Fruit fly (Drosophila melanogaster) whole organism, embryonic: ENCODE results near the gene Ir87a.

Experiments
- BEAF-32 ChIP-seq: fragments of 200-800 bp; sonication (Bioruptor generic); optimal IDR thresholded peaks from 3 replicates; lab custom pipeline; 2017; ENCODE audit warnings: missing biosample characterization, missing genetic modification characterization, mild to moderate bottlenecking, moderate library complexity, missing genetic modification reagents
- Bdp1 ChIP-seq: fragments of 200-800 bp; sonication (Bioruptor generic); optimal IDR thresholded peaks from 3 replicates; lab custom pipeline; 2016; ENCODE audit warnings: missing biosample characterization, missing genetic modification characterization
- CG10979 ChIP-seq: fragments of 200-800 bp; sonication (Bioruptor generic); optimal IDR thresholded peaks from 2 replicates; lab custom pipeline; 2018; ENCODE audit warnings: missing biosample characterization, mild to moderate bottlenecking, missing genetic modification characterization, moderate library complexity
- CG11093 ChIP-seq: fragments of 200-800 bp; sonication (Bioruptor generic); IDR thresholded peaks from 3 replicates; pipeline ENCODE4 v1.3.6; 2022; ENCODE audit warnings: missing biosample characterization, missing genetic modification characterization
- CG1233 ChIP-seq: fragments of 200-800 bp; sonication (Bioruptor generic); optimal IDR thresholded peaks from 4 replicates; lab custom pipeline; 2018; ENCODE audit warnings: missing biosample characterization, mild to moderate bottlenecking, missing genetic modification characterization
- CG12391 ChIP-seq: fragments of 200-800 bp; sonication (Bioruptor generic); optimal IDR thresholded peaks from 3 replicates; lab custom pipeline; 2018; ENCODE audit warnings: missing biosample characterization, mild to moderate bottlenecking, missing genetic modification characterization, moderate library complexity
- CG15601 ChIP-seq: fragments of 200-800 bp; sonication (Bioruptor generic); optimal IDR thresholded peaks from 3 replicates; lab custom pipeline; 2019; ENCODE audit warnings: missing biosample characterization, mild to moderate bottlenecking, missing genetic modification characterization, moderate library complexity
- CG16863 ChIP-seq: fragments of 200-800 bp; sonication (Bioruptor generic); optimal IDR thresholded peaks from 3 replicates; lab custom pipeline; 2016; ENCODE audit warnings: missing biosample characterization, missing genetic modification characterization
- CG17328 ChIP-seq: fragments of 200-800 bp; sonication (Bioruptor generic); IDR thresholded peaks from 2 replicates; pipeline ENCODE4 v1.3.6; 2022; ENCODE audit warnings: missing biosample characterization, missing genetic modification characterization
- CG31388 ChIP-seq: fragments of 200-800 bp; sonication (Bioruptor generic); optimal IDR thresholded peaks from 2 replicates; lab custom pipeline; 2016; ENCODE audit warnings: missing biosample characterization, missing genetic modification characterization
- CG4360 ChIP-seq: fragments of 200-800 bp; sonication (Bioruptor generic); IDR thresholded peaks from 2 replicates; pipeline ENCODE4 v1.3.6; 2022; ENCODE audit warnings: missing biosample characterization, missing genetic modification characterization
- CG6813 ChIP-seq: fragments of 200-800 bp; sonication (Bioruptor generic); optimal IDR thresholded peaks from 2 replicates; lab custom pipeline; 2017; ENCODE audit warnings: missing biosample characterization, missing genetic modification characterization, mild to moderate bottlenecking, moderate library complexity, missing genetic modification reagents
- CG8290 ChIP-seq, 3 experiments: fragments of 200-800 bp; sonication (Bioruptor generic); optimal IDR thresholded peaks; 2 replicates each; lab custom pipeline; 2016 to 2019; ENCODE audit warnings: missing biosample characterization in 3 of 3, missing genetic modification characterization in 3 of 3, mild to moderate bottlenecking in 2 of 3, moderate library complexity in 1 of 3
- CG9437 ChIP-seq: fragments of 200-800 bp; sonication (Bioruptor generic); optimal IDR thresholded peaks from 2 replicates; lab custom pipeline; 2018; ENCODE audit warnings: missing biosample characterization, mild to moderate bottlenecking, missing genetic modification characterization
- CTCF ChIP-seq: fragments of 200-800 bp; sonication (Bioruptor generic); optimal IDR thresholded peaks from 2 replicates; lab custom pipeline; 2017; ENCODE audit warnings: missing biosample characterization, mild to moderate bottlenecking, missing genetic modification characterization, moderate library complexity
- CkIIα-i1 ChIP-seq: fragments of 200-800 bp; sonication (Bioruptor generic); IDR thresholded peaks from 2 replicates; pipeline ENCODE4 v1.3.6; 2022; ENCODE audit warnings: missing biosample characterization, missing genetic modification characterization
- Dbx ChIP-seq: fragments of 200-800 bp; sonication (Bioruptor generic); IDR thresholded peaks from 3 replicates; pipeline ENCODE4 v1.3.6; 2022; ENCODE audit warnings: missing biosample characterization, missing genetic modification characterization
- Dek ChIP-seq: fragments of 200-800 bp; sonication (Bioruptor generic); optimal IDR thresholded peaks from 3 replicates; lab custom pipeline; 2019; ENCODE audit warnings: missing biosample characterization, mild to moderate bottlenecking, missing genetic modification characterization, moderate library complexity
- Dref ChIP-seq: fragments of 200-800 bp; sonication (Bioruptor generic); IDR thresholded peaks from 2 replicates; pipeline ENCODE4 v1.3.6; 2022; ENCODE audit warnings: missing biosample characterization, missing genetic modification characterization
- Drgx ChIP-seq: fragments of 200-800 bp; sonication (Bioruptor generic); IDR thresholded peaks from 2 replicates; pipeline ENCODE4 v1.3.6; 2022; ENCODE audit warnings: missing biosample characterization, missing genetic modification characterization
- Gsc ChIP-seq: fragments of 200-800 bp; sonication (Bioruptor generic); IDR thresholded peaks from 2 replicates; pipeline ENCODE4 v1.3.6; 2022; ENCODE audit warnings: missing biosample characterization, missing genetic modification characterization
- HmgZ ChIP-seq: fragments of 200-800 bp; sonication (Bioruptor generic); optimal IDR thresholded peaks from 2 replicates; lab custom pipeline; 2018; ENCODE audit warnings: missing biosample characterization, mild to moderate bottlenecking, missing genetic modification characterization
- Med ChIP-seq: fragments of 200-800 bp; sonication (Bioruptor generic); peaks from one replicate; lab custom pipeline; 2016; ENCODE audit warnings: missing biosample characterization, missing genetic modification characterization, mild to moderate bottlenecking, inconsistent platforms, moderate library complexity
- Nf-YC ChIP-seq: fragments of 200-800 bp; optimal IDR thresholded peaks from 3 replicates; lab custom pipeline; 2019; ENCODE audit warnings: missing biosample characterization, mild to moderate bottlenecking, missing genetic modification characterization, moderate library complexity
- Oli ChIP-seq: fragments of 200-800 bp; sonication (Bioruptor generic); optimal IDR thresholded peaks from 2 replicates; lab custom pipeline; 2018; ENCODE audit warnings: missing biosample characterization, mild to moderate bottlenecking, missing genetic modification characterization, moderate library complexity
- Pdp1 ChIP-seq, 2 experiments: fragments of 200-800 bp; sonication (Bioruptor generic); optimal IDR thresholded peaks; 3 replicates each; lab custom pipeline; 2016; ENCODE audit warnings: missing biosample characterization in 2 of 2, missing genetic modification characterization in 2 of 2, mild to moderate bottlenecking in 1 of 2, moderate library complexity in 1 of 2
- Sry-β ChIP-seq: fragments of 200-800 bp; sonication (Bioruptor generic); optimal IDR thresholded peaks from 2 replicates; lab custom pipeline; 2018; ENCODE audit warnings: missing biosample characterization, mild to moderate bottlenecking, missing genetic modification characterization, moderate library complexity
- Sry-δ ChIP-seq: fragments of 200-800 bp; sonication (Bioruptor generic); optimal IDR thresholded peaks from 2 replicates; lab custom pipeline; 2016; ENCODE audit warnings: missing biosample characterization, missing genetic modification characterization
- Trl ChIP-seq, 3 experiments: fragments of >200 bp in 2 of 3; fragments of 200-800 bp in 1 of 3; sonication (Bioruptor generic) in 1 of 3; optimal IDR thresholded peaks; 2 replicates in 1 of 3; 3 replicates in 2 of 3; lab custom pipeline; 2016 to 2017; ENCODE audit warnings: missing biosample characterization in 1 of 3, missing genetic modification characterization in 1 of 3
- YL-1 ChIP-seq: fragments of 200-800 bp; sonication (Bioruptor generic); optimal IDR thresholded peaks from 3 replicates; lab custom pipeline; 2017; ENCODE audit warnings: missing biosample characterization, mild to moderate bottlenecking, missing genetic modification characterization
- ab ChIP-seq: fragments of 200-800 bp; sonication (Bioruptor generic); optimal IDR thresholded peaks from 2 replicates; lab custom pipeline; 2016; ENCODE audit warnings: missing biosample characterization, missing genetic modification characterization
- bowl ChIP-seq: fragments of 200-800 bp; sonication (Bioruptor generic); IDR thresholded peaks from 2 replicates; pipeline ENCODE4 v1.3.6; 2022; ENCODE audit warnings: missing biosample characterization, missing genetic modification characterization
- btn ChIP-seq: fragments of 200-800 bp; sonication (Bioruptor generic); optimal IDR thresholded peaks from 2 replicates; lab custom pipeline; 2016; ENCODE audit warnings: missing biosample characterization, missing genetic modification characterization
- chif ChIP-seq, 2 experiments: fragments of 200-800 bp; sonication (Bioruptor generic); optimal IDR thresholded peaks; 3 replicates each; lab custom pipeline; 2016; ENCODE audit warnings: missing biosample characterization in 2 of 2, missing genetic modification characterization in 2 of 2
- crol ChIP-seq: fragments of 200-800 bp; sonication (Bioruptor generic); IDR thresholded peaks from 2 replicates; pipeline ENCODE4 v1.3.6; 2022; ENCODE audit warnings: missing biosample characterization, missing genetic modification characterization
- en ChIP-seq: fragments of 200-800 bp; sonication (Bioruptor generic); optimal IDR thresholded peaks from 2 replicates; lab custom pipeline; 2016; ENCODE audit warnings: missing biosample characterization, missing genetic modification characterization
- fd3F ChIP-seq: fragments of 200-800 bp; sonication (Bioruptor generic); optimal IDR thresholded peaks from 2 replicates; lab custom pipeline; 2018; ENCODE audit warnings: missing biosample characterization, mild to moderate bottlenecking, missing genetic modification characterization, moderate library complexity
- fru ChIP-seq: fragments of >200 bp; optimal IDR thresholded peaks from 2 replicates; lab custom pipeline; 2017
- fu2 ChIP-seq: fragments of 200-800 bp; sonication (Bioruptor generic); optimal IDR thresholded peaks from 2 replicates; lab custom pipeline; 2016; ENCODE audit warnings: missing biosample characterization, missing genetic modification characterization
- gce ChIP-seq: fragments of 200-800 bp; sonication (Bioruptor generic); IDR thresholded peaks from 3 replicates; pipeline ENCODE4 v1.3.6; 2022; ENCODE audit warnings: missing biosample characterization, missing genetic modification characterization
- gcm ChIP-seq: fragments of 200-800 bp; sonication (Bioruptor generic); optimal IDR thresholded peaks from 2 replicates; lab custom pipeline; 2019; ENCODE audit warnings: missing biosample characterization, mild to moderate bottlenecking, missing genetic modification characterization, moderate library complexity
- lmd ChIP-seq: fragments of 200-800 bp; sonication (Bioruptor generic); IDR thresholded peaks from 2 replicates; pipeline ENCODE4 v1.3.6; 2022; ENCODE audit warnings: missing biosample characterization, missing genetic modification characterization
- pho ChIP-seq: fragments of 200-800 bp; sonication (Bioruptor generic); optimal IDR thresholded peaks from 2 replicates; lab custom pipeline; 2016; ENCODE audit warnings: missing biosample characterization, missing genetic modification characterization
- pzg ChIP-seq: fragments of 200-800 bp; sonication (Bioruptor generic); optimal IDR thresholded peaks from 3 replicates; lab custom pipeline; 2018; ENCODE audit warnings: missing biosample characterization, mild to moderate bottlenecking, missing genetic modification characterization, moderate library complexity
- repo ChIP-seq: fragments of 200-800 bp; sonication (Bioruptor generic); optimal IDR thresholded peaks from 2 replicates; lab custom pipeline; 2016; ENCODE audit warnings: missing biosample characterization, missing genetic modification characterization
- sd ChIP-seq: fragments of 200-800 bp; sonication (Bioruptor generic); optimal IDR thresholded peaks from 3 replicates; lab custom pipeline; 2018; ENCODE audit warnings: missing biosample characterization, mild to moderate bottlenecking, missing genetic modification characterization, moderate library complexity
- sens ChIP-seq: fragments of 200-800 bp; sonication (Bioruptor generic); peaks from one replicate; lab custom pipeline; 2016; ENCODE audit warnings: missing biosample characterization, missing genetic modification characterization
- sima ChIP-seq: fragments of 200-800 bp; sonication (Bioruptor generic); optimal IDR thresholded peaks from 2 replicates; lab custom pipeline; 2016; ENCODE audit warnings: missing biosample characterization, missing genetic modification characterization
- slp2 ChIP-seq: fragments of 200-800 bp; sonication (Bioruptor generic); optimal IDR thresholded peaks from 2 replicates; lab custom pipeline; 2016; ENCODE audit warnings: missing biosample characterization, missing genetic modification characterization
- trem ChIP-seq: fragments of 200-800 bp; optimal IDR thresholded peaks from 3 replicates; lab custom pipeline; 2019; ENCODE audit warnings: missing biosample characterization, mild to moderate bottlenecking, missing genetic modification characterization, moderate library complexity

Ir87a gene

dm6 chr3R:13434325-13435168 is 14.5 kb downstream of the Ir87a start, which contains the start of gene yrt (continued):
- TF ChIP-seq Dek: no peak
- peak in 1 of 2 experiments; percentile 48 for TF ChIP-seq Pdp1 (GFP tag; optimal IDR thresholded peaks at IDR 0.05; lab: Kevin White, UChicago)
- TF ChIP-seq ab (GFP tag; lab: Kevin White, UChicago): no peak
- peak; percentile 38 for TF ChIP-seq BEAF-32
- no peak for TF ChIP-seq CG16863
- TF ChIP-seq CkIIα-i1 (GFP tag; lab: Robert Waterston, UW): no peak
- TF ChIP-seq CG4360 (GFP tag; lab: Robert Waterston, UW): no peak
- peak; percentile 19 for TF ChIP-seq CG12391 (tag; lab: Kevin White, UChicago)
- TF ChIP-seq Sry-δ: peak; percentile 35
- TF ChIP-seq fru (lab: Kevin White, UChicago): no peak
- peak; percentile 90 for TF ChIP-seq pzg (GFP tag; lab: Kevin White, UChicago)
- no peak for TF ChIP-seq fd3F (GFP tag; lab: Kevin White, UChicago)
- no peak for TF ChIP-seq slp2 (GFP tag; lab: Kevin White, UChicago)
- TF ChIP-seq chif (GFP tag; optimal IDR thresholded peaks at IDR 0.05; lab: Kevin White, UChicago): no peak
- TF ChIP-seq sima (GFP tag; lab: Kevin White, UChicago): no peak
- no peak for TF ChIP-seq CG17328
- TF ChIP-seq crol (GFP tag; lab: Robert Waterston, UW): 0 out of 2 replicates have a peak, but pooled peaks have one; percentile 3
- TF ChIP-seq fu2 (GFP tag; lab: Kevin White, UChicago): no peak
- peak; percentile 58 for TF ChIP-seq CG15601 (tag; lab: Kevin White, UChicago)
- TF ChIP-seq YL-1: peak; percentile 12
- TF ChIP-seq lmd (GFP tag; lab: Robert Waterston, UW): no peak
- TF ChIP-seq Dref (GFP tag; lab: Robert Waterston, UW): no peak; the same call in 1 of the 2 replicates
- TF ChIP-seq Drgx: peak; percentile 27; the same call in 1 of the 2 replicates
- no peak for TF ChIP-seq gce
- TF ChIP-seq CG8290 (GFP tag; optimal IDR thresholded peaks at IDR 0.05; lab: Kevin White, UChicago): no peak
- peak in 1 of 2 experiments; percentile 60 for TF ChIP-seq CG8290 (tag; optimal IDR thresholded peaks at IDR 0.05; lab: Kevin White, UChicago)
- no peak for TF ChIP-seq Gsc (GFP tag; lab: Robert Waterston, UW)
- no peak for TF ChIP-seq CG6813 (GFP tag; lab: Kevin White, UChicago)
- no peak for TF ChIP-seq CG11093
- TF ChIP-seq gcm (GFP tag; lab: Kevin White, UChicago): no peak
- peak; percentile 71 for TF ChIP-seq Sry-β
- peak; percentile 69 for TF ChIP-seq trem (tag; lab: Kevin White, UChicago)
- peak; percentile 77 for TF ChIP-seq CTCF (GFP tag; lab: Kevin White, UChicago)
- no peak for TF ChIP-seq CG1233 (GFP tag; lab: Kevin White, UChicago)
- TF ChIP-seq en (GFP tag; lab: Kevin White, UChicago): no peak
- no peak for TF ChIP-seq CG10979 (tag; lab: Kevin White, UChicago)
- no peak for TF ChIP-seq btn (GFP tag; lab: Kevin White, UChicago)
- TF ChIP-seq CG9437 (GFP tag; lab: Kevin White, UChicago): no peak
- TF ChIP-seq Nf-YC (tag; lab: Kevin White, UChicago): no peak
- no peak for TF ChIP-seq sd (tag; lab: Kevin White, UChicago)
- no peak for TF ChIP-seq Bdp1 (GFP tag; lab: Kevin White, UChicago)
- no peak for TF ChIP-seq repo (GFP tag; lab: Kevin White, UChicago)
- no peak for TF ChIP-seq pho
- TF ChIP-seq CG31388: no peak
- TF ChIP-seq Trl (optimal IDR thresholded peaks at IDR 0.05; lab: Kevin White, UChicago): no peak
- TF ChIP-seq Trl (GFP tag; optimal IDR thresholded peaks at IDR 0.05; lab: Kevin White, UChicago): no peak
- no peak for TF ChIP-seq bowl (GFP tag; lab: Robert Waterston, UW)
- peak; percentile 32 for TF ChIP-seq HmgZ (tag; lab: Kevin White, UChicago)
- TF ChIP-seq Med (GFP tag; lab: Kevin White, UChicago): peak; percentile 76
- no peak for TF ChIP-seq sens
- no peak for TF ChIP-seq Dbx (GFP tag; lab: Robert Waterston, UW)
- no peak for TF ChIP-seq Oli
